Fruit fly (Drosophila melanogaster): ENCODE data around the gene CG11843.

The CG11843 gene

DNA sequence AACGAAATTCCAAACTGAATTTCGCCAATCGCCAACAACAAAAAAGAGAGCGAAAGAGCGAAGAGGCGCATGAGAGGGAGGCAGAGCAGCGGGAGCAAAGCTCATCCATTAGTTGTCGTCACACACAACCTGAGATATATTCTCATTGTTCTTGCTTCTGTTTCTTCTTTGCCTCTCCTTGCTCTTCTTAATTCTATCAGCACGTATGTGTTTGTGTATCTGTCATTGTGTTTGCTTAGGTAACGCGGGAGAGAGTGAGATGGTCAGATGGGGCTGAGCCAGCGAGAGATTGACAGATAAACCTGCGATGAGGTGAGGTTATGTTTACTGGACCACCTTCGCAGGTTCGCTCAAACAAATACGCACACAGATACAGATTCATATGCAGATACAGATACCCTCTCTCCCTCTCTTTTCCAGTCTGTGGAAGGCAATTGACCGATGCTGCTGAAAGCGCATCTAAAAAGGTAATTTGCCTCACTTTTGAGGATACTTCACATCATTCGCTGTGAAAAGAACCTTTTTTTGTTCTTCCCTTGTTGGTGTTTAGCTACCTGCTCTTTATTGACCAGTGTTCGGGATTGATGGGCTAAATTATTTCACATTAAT lies 20.0 kb downstream of the CG11843 start:
- TF ChIP-seq Hr38 (GFP tag; optimal IDR thresholded peaks at IDR 0.05): no peak
- peak; percentile 68 for TF ChIP-seq Eip78C (GFP tag)
- TF ChIP-seq CG9139 (GFP tag; optimal IDR thresholded peaks at IDR 0.05): peak; percentile 57
- no peak for TF ChIP-seq fd85E (GFP tag; optimal IDR thresholded peaks at IDR 0.05)
- TF ChIP-seq CG3032 (tag; optimal IDR thresholded peaks at IDR 0.05): peak; percentile 25
- peak; percentile 7 for TF ChIP-seq topi (GFP tag; optimal IDR thresholded peaks at IDR 0.05)
- no peak for TF ChIP-seq Ets96B (tag; optimal IDR thresholded peaks at IDR 0.05)
- TF ChIP-seq CG10669 (GFP tag; optimal IDR thresholded peaks at IDR 0.05): peak; percentile 19
- TF ChIP-seq fkh (GFP tag; optimal IDR thresholded peaks at IDR 0.05): peak; percentile 88
- peak; percentile 1 for TF ChIP-seq Lpt (GFP tag; optimal IDR thresholded peaks at IDR 0.05)
- peak in 1 of 2 experiments; percentile 45 for TF ChIP-seq salr (GFP tag; optimal IDR thresholded peaks at IDR 0.05)
- peak; percentile 15 for TF ChIP-seq CG6276 (GFP tag; optimal IDR thresholded peaks at IDR 0.05)
- TF ChIP-seq Gug (GFP tag; IDR thresholded peaks at IDR 0.05): no peak
- TF ChIP-seq CG3919 (GFP tag; optimal IDR thresholded peaks at IDR 0.05): peak; percentile 28
- no peak for TF ChIP-seq Eip75B (GFP tag; optimal IDR thresholded peaks at IDR 0.05)
- TF ChIP-seq Eip93F (GFP tag; optimal IDR thresholded peaks at IDR 0.05): no peak
- TF ChIP-seq Sox14 (GFP tag; optimal IDR thresholded peaks at IDR 0.05): peak; percentile 56
- TF ChIP-seq dsx (GFP tag; optimal IDR thresholded peaks at IDR 0.05; ENCODE audit: poor library complexity, severe bottlenecking): peak; percentile 57
- no peak for TF ChIP-seq OdsH (GFP tag; optimal IDR thresholded peaks at IDR 0.05)
- peak; percentile 55 for TF ChIP-seq Blimp-1 (GFP tag; optimal IDR thresholded peaks at IDR 0.05)
- TF ChIP-seq Sox102F (GFP tag; optimal IDR thresholded peaks at IDR 0.05): peak; percentile 44
- no peak for TF ChIP-seq CG8632 (GFP tag; optimal IDR thresholded peaks at IDR 0.05)
- TF ChIP-seq CG34406 (GFP tag; optimal IDR thresholded peaks at IDR 0.05): no peak
- no peak for TF ChIP-seq Met (GFP tag; optimal IDR thresholded peaks at IDR 0.05)
- TF ChIP-seq CG6854 (GFP tag; optimal IDR thresholded peaks at IDR 0.05): peak; percentile 68
- no peak for TF ChIP-seq CG11762 (GFP tag; optimal IDR thresholded peaks at IDR 0.05; ENCODE audit: insufficient read depth)
- TF ChIP-seq CG10631 (GFP tag; optimal IDR thresholded peaks at IDR 0.05): no peak
- TF ChIP-seq lz (GFP tag; optimal IDR thresholded peaks at IDR 0.05): no peak
- TF ChIP-seq CG8119 (GFP tag; IDR thresholded peaks at IDR 0.05): 0 out of 3 replicates have a peak, but pooled peaks have one; percentile 27
- TF ChIP-seq CG6808 (GFP tag; optimal IDR thresholded peaks at IDR 0.05): peak; percentile 57
- peak; percentile 52 to 58 for TF ChIP-seq ss (GFP tag; optimal IDR thresholded peaks at IDR 0.05)
- peak; percentile 95 for TF ChIP-seq svp (GFP tag)
- TF ChIP-seq eg (GFP tag; IDR thresholded peaks at IDR 0.05): 0 out of 3 replicates have a peak, but pooled peaks have one; percentile 45
- TF ChIP-seq CG15336 (GFP tag; IDR thresholded peaks at IDR 0.05): peak; percentile 35; the same call in 1 of the 2 replicates
- TF ChIP-seq net (GFP tag; optimal IDR thresholded peaks at IDR 0.05): peak; percentile 20
- TF ChIP-seq CG6163 (GFP tag; IDR thresholded peaks at IDR 0.05): 0 out of 3 replicates have a peak, but pooled peaks have one; percentile 29
- peak; percentile 27 for TF ChIP-seq esn (GFP tag; optimal IDR thresholded peaks at IDR 0.05)
- TF ChIP-seq CG32006 (GFP tag; optimal IDR thresholded peaks at IDR 0.05): no peak
- TF ChIP-seq CG11902 (GFP tag; optimal IDR thresholded peaks at IDR 0.05): no peak
- TF ChIP-seq Ets21C (GFP tag; optimal IDR thresholded peaks at IDR 0.05): no peak
- TF ChIP-seq CG7368 (GFP tag; optimal IDR thresholded peaks at IDR 0.05): peak; percentile 10
- TF ChIP-seq cyc (GFP tag; optimal IDR thresholded peaks at IDR 0.05): no peak
- no peak for TF ChIP-seq Hr4 (GFP tag; optimal IDR thresholded peaks at IDR 0.05)
- peak; percentile 9 for TF ChIP-seq spab (GFP tag; optimal IDR thresholded peaks at IDR 0.05)
- peak; percentile 66 for TF ChIP-seq vri (GFP tag; optimal IDR thresholded peaks at IDR 0.05)
- no peak for TF ChIP-seq CG6792 (GFP tag; optimal IDR thresholded peaks at IDR 0.05)
- TF ChIP-seq CG1621 (tag; optimal IDR thresholded peaks at IDR 0.05): peak; percentile 27
